Fruit fly (Drosophila melanogaster) whole organism, embryonic: ENCODE data around the gene CG32073.
A peak's percentile ranks its signal among the peaks of the same experiment; 100 is the strongest.

Experiments used
- Ada2b ChIP-seq: fragments of 200-800 bp; sonication (Bioruptor generic); IDR thresholded peaks from 2 replicates; pipeline ENCODE4 v1.3.6; 2022; ENCODE audit warnings: missing biosample characterization, missing genetic modification characterization
- Atf6 ChIP-seq: fragments of 200-800 bp; sonication (Bioruptor generic); IDR thresholded peaks from 2 replicates; pipeline ENCODE4 v1.3.6; 2022; ENCODE audit warnings: missing biosample characterization, missing genetic modification characterization
- Bdp1 ChIP-seq: fragments of 200-800 bp; sonication (Bioruptor generic); optimal IDR thresholded peaks from 3 replicates; lab custom pipeline; 2016; ENCODE audit warnings: missing biosample characterization, missing genetic modification characterization
- C15 ChIP-seq: fragments of 200-800 bp; sonication (Bioruptor generic); IDR thresholded peaks from 3 replicates; pipeline ENCODE4 v1.3.6; 2022; ENCODE audit warnings: missing biosample characterization, missing genetic modification characterization
- CG12391 ChIP-seq: fragments of 200-800 bp; sonication (Bioruptor generic); optimal IDR thresholded peaks from 3 replicates; lab custom pipeline; 2018; ENCODE audit warnings: missing biosample characterization, mild to moderate bottlenecking, missing genetic modification characterization, moderate library complexity
- CG14965 ChIP-seq: fragments of 200-800 bp; sonication (Bioruptor generic); optimal IDR thresholded peaks from 2 replicates; lab custom pipeline; 2016; ENCODE audit warnings: missing biosample characterization, missing genetic modification characterization, borderline replicate concordance
- CG1529 ChIP-seq: fragments of 200-800 bp; sonication (Bioruptor generic); optimal IDR thresholded peaks from 3 replicates; lab custom pipeline; 2018; ENCODE audit warnings: missing biosample characterization, missing genetic modification characterization
- CG15601 ChIP-seq: fragments of 200-800 bp; sonication (Bioruptor generic); optimal IDR thresholded peaks from 3 replicates; lab custom pipeline; 2019; ENCODE audit warnings: missing biosample characterization, mild to moderate bottlenecking, missing genetic modification characterization, moderate library complexity
- CG1602 ChIP-seq: fragments of 200-800 bp; sonication (Bioruptor generic); optimal IDR thresholded peaks from 3 replicates; lab custom pipeline; 2016; ENCODE audit warnings: missing biosample characterization, missing genetic modification characterization
- CG17612 ChIP-seq: fragments of 200-800 bp; sonication (Bioruptor generic); IDR thresholded peaks from 2 replicates; pipeline ENCODE4 v1.3.6; 2022; ENCODE audit warnings: missing biosample characterization, missing genetic modification characterization
- CG2116 ChIP-seq: fragments of 200-800 bp; sonication (Bioruptor generic); optimal IDR thresholded peaks from 3 replicates; lab custom pipeline; 2018; ENCODE audit warnings: missing biosample characterization, mild to moderate bottlenecking, missing genetic modification characterization
- CG6254 ChIP-seq: fragments of 200-800 bp; sonication (Bioruptor generic); optimal IDR thresholded peaks from 3 replicates; lab custom pipeline; 2017; ENCODE audit warnings: mild to moderate bottlenecking, missing biosample characterization, missing genetic modification reagents, missing genetic modification characterization
- CG6272 ChIP-seq: fragments of 200-800 bp; sonication (Bioruptor generic); IDR thresholded peaks from 2 replicates; pipeline ENCODE4 v1.3.6; 2022; ENCODE audit warnings: missing biosample characterization, missing genetic modification characterization
- CG6854 ChIP-seq: fragments of 200-800 bp; sonication (Bioruptor generic); optimal IDR thresholded peaks from 3 replicates; lab custom pipeline; 2017; ENCODE audit warnings: missing biosample characterization, mild to moderate bottlenecking, missing genetic modification characterization
- CG7745 ChIP-seq: fragments of 200-800 bp; sonication (Bioruptor generic); optimal IDR thresholded peaks from 2 replicates; lab custom pipeline; 2018; ENCODE audit warnings: missing biosample characterization, mild to moderate bottlenecking, missing genetic modification characterization, moderate library complexity
- CG7987 ChIP-seq: fragments of 200-800 bp; sonication (Bioruptor generic); optimal IDR thresholded peaks from 2 replicates; lab custom pipeline; 2018; ENCODE audit warnings: missing biosample characterization, mild to moderate bottlenecking, missing genetic modification characterization, moderate library complexity
- CG8089 ChIP-seq: fragments of 200-800 bp; sonication (Bioruptor generic); optimal IDR thresholded peaks from 3 replicates; lab custom pipeline; 2016; ENCODE audit warnings: missing biosample characterization, missing genetic modification characterization
- Camta ChIP-seq: fragments of 200-800 bp; sonication (Bioruptor generic); optimal IDR thresholded peaks from 2 replicates; lab custom pipeline; 2016; ENCODE audit warnings: missing biosample characterization, missing genetic modification characterization
- Dbx ChIP-seq: fragments of 200-800 bp; sonication (Bioruptor generic); IDR thresholded peaks from 3 replicates; pipeline ENCODE4 v1.3.6; 2022; ENCODE audit warnings: missing biosample characterization, missing genetic modification characterization
- Doc3 ChIP-seq: fragments of 200-800 bp; sonication (Bioruptor generic); IDR thresholded peaks from 3 replicates; pipeline ENCODE4 v1.3.6; 2022; ENCODE audit warnings: missing biosample characterization, missing genetic modification characterization; ENCODE audit not compliant: partially characterized antibody
- Dp ChIP-seq: fragments of 200-800 bp; sonication (Bioruptor generic); optimal IDR thresholded peaks from 2 replicates; lab custom pipeline; 2018; ENCODE audit warnings: missing biosample characterization, mild to moderate bottlenecking, missing genetic modification characterization, moderate library complexity
- Ets65A ChIP-seq: fragments of 200-800 bp; sonication (Bioruptor generic); peaks from one replicate; lab custom pipeline; 2016; ENCODE audit warnings: missing biosample characterization, missing genetic modification characterization
- HLH4C ChIP-seq: fragments of 200-800 bp; sonication (Bioruptor generic); IDR thresholded peaks from 3 replicates; pipeline ENCODE4 v1.3.6; 2022; ENCODE audit warnings: missing biosample characterization, missing genetic modification characterization; ENCODE audit not compliant: partially characterized antibody
- Kr ChIP-seq: fragments of 200-800 bp; sonication (Bioruptor generic); optimal IDR thresholded peaks from 2 replicates; lab custom pipeline; 2017; ENCODE audit warnings: missing biosample characterization, mild to moderate bottlenecking, missing genetic modification characterization
- NFAT ChIP-seq: fragments of 200-800 bp; sonication (Bioruptor generic); IDR thresholded peaks from 2 replicates; pipeline ENCODE4 v1.3.6; 2022; ENCODE audit warnings: missing biosample characterization, missing genetic modification characterization
- Neu2 ChIP-seq: fragments of 200-800 bp; sonication (Bioruptor generic); optimal IDR thresholded peaks from 3 replicates; lab custom pipeline; 2016; ENCODE audit warnings: missing biosample characterization, missing genetic modification characterization, borderline replicate concordance
- Pdp1 ChIP-seq, 2 experiments: fragments of 200-800 bp; sonication (Bioruptor generic); optimal IDR thresholded peaks; 3 replicates each; lab custom pipeline; 2016; ENCODE audit warnings: missing biosample characterization in 2 of 2, missing genetic modification characterization in 2 of 2, mild to moderate bottlenecking in 1 of 2, moderate library complexity in 1 of 2
- Ravus ChIP-seq: fragments of 200-800 bp; sonication (Bioruptor generic); IDR thresholded peaks from 2 replicates; pipeline ENCODE4 v1.3.6; 2022; ENCODE audit warnings: missing biosample characterization, missing genetic modification characterization
- Sox102F ChIP-seq: fragments of 200-800 bp; sonication (Bioruptor generic); optimal IDR thresholded peaks from 2 replicates; lab custom pipeline; 2018; ENCODE audit warnings: missing biosample characterization, mild to moderate bottlenecking, missing genetic modification characterization, moderate library complexity
- Taf1 ChIP-seq: fragments of 200-800 bp; sonication (Bioruptor generic); IDR thresholded peaks from 2 replicates; pipeline ENCODE4 v1.3.6; 2022; ENCODE audit warnings: missing biosample characterization, missing genetic modification characterization
- bab2 ChIP-seq: fragments of 200-800 bp; sonication (Bioruptor generic); optimal IDR thresholded peaks from 2 replicates; lab custom pipeline; 2016; ENCODE audit warnings: missing biosample characterization, missing genetic modification characterization
- bigmax ChIP-seq: fragments of 200-800 bp; sonication (Bioruptor generic); optimal IDR thresholded peaks from 2 replicates; lab custom pipeline; 2018; ENCODE audit warnings: missing biosample characterization, mild to moderate bottlenecking, missing genetic modification characterization
- crol ChIP-seq: fragments of 200-800 bp; sonication (Bioruptor generic); IDR thresholded peaks from 2 replicates; pipeline ENCODE4 v1.3.6; 2022; ENCODE audit warnings: missing biosample characterization, missing genetic modification characterization
- dimm ChIP-seq: fragments of 200-800 bp; sonication (Bioruptor generic); IDR thresholded peaks from 2 replicates; pipeline ENCODE4 v1.3.6; 2022; ENCODE audit warnings: missing biosample characterization, missing genetic modification characterization
- eyg ChIP-seq: fragments of 200-800 bp; sonication (Bioruptor generic); optimal IDR thresholded peaks from 3 replicates; lab custom pipeline; 2016; ENCODE audit warnings: missing biosample characterization, missing genetic modification characterization
- hbn ChIP-seq: fragments of 200-800 bp; sonication (Bioruptor generic); IDR thresholded peaks from 2 replicates; pipeline ENCODE4 v1.3.6; 2022; ENCODE audit warnings: missing biosample characterization, missing genetic modification characterization; ENCODE audit not compliant: partially characterized antibody
- hkb ChIP-seq, 2 experiments: fragments of 200-800 bp in 1 of 2; fragments of >200 bp in 1 of 2; sonication (Bioruptor generic) in 1 of 2; IDR thresholded peaks in 1 of 2; optimal IDR thresholded peaks in 1 of 2; 2 replicates each; pipeline versions ENCODE4 v1.3.6 to Lab custom; 2017 to 2022; ENCODE audit warnings: missing biosample characterization in 1 of 2, missing genetic modification characterization in 1 of 2
- lbe ChIP-seq: fragments of 200-800 bp; sonication (Bioruptor generic); optimal IDR thresholded peaks from 2 replicates; lab custom pipeline; 2016; ENCODE audit warnings: missing biosample characterization, mild to moderate bottlenecking, missing genetic modification characterization
- lola ChIP-seq, 3 experiments: fragments of >200 bp in 2 of 3; fragments of 200-800 bp in 1 of 3; sonication (Bioruptor generic) in 1 of 3; optimal IDR thresholded peaks; 2 replicates each; lab custom pipeline; 2017 to 2019; ENCODE audit warnings: missing biosample characterization in 3 of 3, missing genetic modification characterization in 3 of 3, mild to moderate bottlenecking in 1 of 3, moderate library complexity in 1 of 3
- luna ChIP-seq: fragments of 200-800 bp; sonication (Bioruptor generic); optimal IDR thresholded peaks from 2 replicates; lab custom pipeline; 2016; ENCODE audit warnings: missing biosample characterization, missing genetic modification characterization
- nau ChIP-seq: fragments of 200-800 bp; sonication (Bioruptor generic); optimal IDR thresholded peaks from 3 replicates; lab custom pipeline; 2017; ENCODE audit warnings: missing biosample characterization, mild to moderate bottlenecking, missing genetic modification characterization, missing genetic modification reagents
- nerfin-2 ChIP-seq: fragments of 200-800 bp; sonication (Bioruptor generic); IDR thresholded peaks from 2 replicates; pipeline ENCODE4 v1.3.6; 2022; ENCODE audit warnings: missing biosample characterization, missing genetic modification characterization; ENCODE audit not compliant: partially characterized antibody
- odd ChIP-seq: fragments of 200-800 bp; sonication (Bioruptor generic); optimal IDR thresholded peaks from 2 replicates; lab custom pipeline; 2017; ENCODE audit warnings: missing biosample characterization, mild to moderate bottlenecking, missing genetic modification characterization
- peb ChIP-seq: fragments of 200-800 bp; sonication (Bioruptor generic); IDR thresholded peaks from 2 replicates; pipeline ENCODE4 v1.3.6; 2022; ENCODE audit warnings: missing biosample characterization, missing genetic modification characterization
- pzg ChIP-seq: fragments of 200-800 bp; sonication (Bioruptor generic); optimal IDR thresholded peaks from 3 replicates; lab custom pipeline; 2018; ENCODE audit warnings: missing biosample characterization, mild to moderate bottlenecking, missing genetic modification characterization, moderate library complexity
- ranshi ChIP-seq: fragments of 200-800 bp; sonication (Bioruptor generic); IDR thresholded peaks from 2 replicates; pipeline ENCODE4 v1.3.6; 2022; ENCODE audit warnings: missing biosample characterization, missing genetic modification characterization
- stwl ChIP-seq: fragments of 200-800 bp; sonication (Bioruptor generic); optimal IDR thresholded peaks from 3 replicates; lab custom pipeline; 2018; ENCODE audit warnings: missing biosample characterization, mild to moderate bottlenecking, missing genetic modification characterization, moderate library complexity
- sug ChIP-seq: fragments of 200-800 bp; optimal IDR thresholded peaks from 2 replicates; lab custom pipeline; 2019; ENCODE audit warnings: missing biosample characterization, mild to moderate bottlenecking, missing genetic modification characterization, moderate library complexity
- unc-4 ChIP-seq: fragments of 200-800 bp; sonication (Bioruptor generic); IDR thresholded peaks from 2 replicates; pipeline ENCODE4 v1.3.6; 2022; ENCODE audit warnings: missing biosample characterization, missing genetic modification characterization; ENCODE audit not compliant: partially characterized antibody
- z ChIP-seq: fragments of 200-800 bp; sonication (Bioruptor generic); IDR thresholded peaks from 3 replicates; pipeline ENCODE4 v1.3.6; 2022; ENCODE audit warnings: missing biosample characterization, missing genetic modification characterization
- zfh1 ChIP-seq: fragments of 200-800 bp; sonication (Bioruptor generic); IDR thresholded peaks from 3 replicates; pipeline ENCODE4 v1.3.6; 2022; ENCODE audit warnings: missing biosample characterization, missing genetic modification characterization

Gene CG32073

dm6 chr3L:11085810-11086209, 21.6 kb downstream of the CG32073 start (continued):
- TF ChIP-seq ranshi (GFP tag; lab: Robert Waterston, UW) (no peak), Kr (GFP tag; lab: Kevin White, UChicago) (no peak), bab2 (GFP tag; lab: Kevin White, UChicago) (no peak), hbn (GFP tag; lab: Robert Waterston, UW) (no peak), HLH4C (GFP tag; lab: Robert Waterston, UW) (no peak), hkb (optimal IDR thresholded peaks at IDR 0.05; lab: Kevin White, UChicago) (no peak), hkb (GFP tag; IDR thresholded peaks at IDR 0.05; lab: Robert Waterston, UW) (no peak), CG7987 (GFP tag; lab: Kevin White, UChicago) (peak; percentile 35), nerfin-2 (GFP tag; lab: Robert Waterston, UW) (no peak), crol (no peak), zfh1 (GFP tag; lab: Robert Waterston, UW) (no peak), sug (tag; lab: Kevin White, UChicago) (peak; percentile 92), eyg (GFP tag; lab: Kevin White, UChicago) (no peak), NFAT (no peak), lbe (GFP tag; lab: Kevin White, UChicago) (no peak), Sox102F (GFP tag; lab: Kevin White, UChicago) (no peak), Ravus (GFP tag; lab: Robert Waterston, UW) (no peak), lola (GFP tag; optimal IDR thresholded peaks at IDR 0.05; lab: Kevin White, UChicago) (no peak), stwl (tag; lab: Kevin White, UChicago) (no peak), CG6254 (GFP tag; lab: Kevin White, UChicago) (no peak), Dp (GFP tag; lab: Kevin White, UChicago) (no peak), peb (GFP tag; lab: Robert Waterston, UW) (no peak), dimm (GFP tag; lab: Robert Waterston, UW) (no peak), odd (no peak), Bdp1 (no peak), Ada2b (no peak), pzg (no peak), Ets65A (no peak), CG6272 (GFP tag; lab: Robert Waterston, UW) (no peak), CG17612 (GFP tag; lab: Robert Waterston, UW) (no peak), CG1529 (GFP tag; lab: Kevin White, UChicago) (no peak), CG2116 (GFP tag; lab: Kevin White, UChicago) (no peak), C15 (no peak), Camta (GFP tag; lab: Kevin White, UChicago) (no peak), Dbx (GFP tag; lab: Robert Waterston, UW) (no peak), CG6854 (GFP tag; lab: Kevin White, UChicago) (no peak), CG12391 (tag; lab: Kevin White, UChicago) (no peak), CG15601 (tag; lab: Kevin White, UChicago) (no peak), CG14965 (GFP tag; lab: Kevin White, UChicago) (no peak), CG8089 (GFP tag; lab: Kevin White, UChicago) (no peak), unc-4 (no peak), CG1602 (GFP tag; lab: Kevin White, UChicago) (no peak), z (GFP tag; lab: Robert Waterston, UW) (no peak), bigmax (GFP tag; lab: Kevin White, UChicago) (peak; percentile 63), Pdp1 (GFP tag; optimal IDR thresholded peaks at IDR 0.05; lab: Kevin White, UChicago) (peak in 1 of 2 experiments; percentile 38), Doc3 (no peak), CG7745 (tag; lab: Kevin White, UChicago) (peak; percentile 37), nau (GFP tag; lab: Kevin White, UChicago) (no peak), Atf6 (GFP tag; lab: Robert Waterston, UW) (no peak; the same call in 1 of the 2 replicates), Neu2 (GFP tag; lab: Kevin White, UChicago) (no peak), luna (no peak), Taf1 (GFP tag; lab: Robert Waterston, UW) (no peak)
